Fruit fly (Drosophila melanogaster): Measurements from ENCODE around the gene piwi.

piwi gene

DNA sequence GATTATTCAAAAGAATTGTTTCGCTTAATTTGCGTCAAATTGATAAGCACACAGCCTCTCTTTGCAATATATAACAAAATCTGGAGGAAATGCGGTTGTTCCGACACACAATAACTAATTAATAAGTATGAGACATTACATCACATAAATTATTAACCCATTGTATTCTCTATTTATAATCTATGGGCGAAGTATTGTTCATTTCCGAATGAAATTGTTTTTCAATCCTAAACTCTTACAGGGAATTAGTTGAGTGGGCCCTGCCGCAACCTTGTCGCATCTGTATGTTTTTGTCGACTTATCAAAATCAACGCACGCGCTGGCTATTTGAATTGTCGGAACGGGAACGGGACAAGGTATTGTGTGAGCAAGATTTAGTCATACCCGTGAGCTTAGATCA is 15.0 kb downstream of the piwi start, which contains the start of gene CG16743:
TSS of gene CG16743 (plus strand) at position 57 of the 400 bp plus-strand sequence.
- no peak for TF ChIP-seq Sin3A (optimal IDR thresholded peaks at IDR 0.05)
- no peak for TF ChIP-seq h (optimal IDR thresholded peaks at IDR 0.05)
- TF ChIP-seq Myc (optimal IDR thresholded peaks at IDR 0.05), result no peak
- no peak for TF ChIP-seq insv (optimal IDR thresholded peaks at IDR 0.05)
- no peak for TF ChIP-seq psq (optimal IDR thresholded peaks at IDR 0.05)
- no peak for TF ChIP-seq ttk (optimal IDR thresholded peaks at IDR 0.05)

DNA sequence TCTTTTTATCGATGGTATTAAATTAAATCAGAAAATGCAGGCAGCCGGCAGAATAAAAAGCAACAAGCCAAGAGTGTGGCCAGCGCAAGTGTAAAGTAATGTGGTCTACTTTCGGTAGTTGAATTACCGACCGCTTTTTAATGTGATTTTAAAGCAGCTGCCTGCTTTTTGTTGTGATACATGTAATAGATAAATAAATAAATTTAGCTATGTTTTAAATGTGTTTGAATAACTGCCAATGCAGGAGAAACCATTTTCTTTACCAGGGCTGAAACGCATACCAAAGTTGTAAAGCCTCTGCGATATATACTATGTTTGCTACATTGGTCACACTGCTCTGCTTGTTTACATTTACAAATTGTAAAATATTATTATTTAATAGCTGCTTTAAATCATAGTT is 17.1 kb downstream of the piwi start, which contains the start of the genes Tmem214 and YL-1:
TSS of gene Tmem214 (minus strand) at position 142 of the 400 bp plus-strand sequence.
TSS of gene YL-1 (plus strand) at position 310 of the 400 bp plus-strand sequence.
- no peak for TF ChIP-seq psq (optimal IDR thresholded peaks at IDR 0.05)
- TF ChIP-seq insv (optimal IDR thresholded peaks at IDR 0.05), result no peak
- no peak for TF ChIP-seq Myc (optimal IDR thresholded peaks at IDR 0.05)

DNA sequence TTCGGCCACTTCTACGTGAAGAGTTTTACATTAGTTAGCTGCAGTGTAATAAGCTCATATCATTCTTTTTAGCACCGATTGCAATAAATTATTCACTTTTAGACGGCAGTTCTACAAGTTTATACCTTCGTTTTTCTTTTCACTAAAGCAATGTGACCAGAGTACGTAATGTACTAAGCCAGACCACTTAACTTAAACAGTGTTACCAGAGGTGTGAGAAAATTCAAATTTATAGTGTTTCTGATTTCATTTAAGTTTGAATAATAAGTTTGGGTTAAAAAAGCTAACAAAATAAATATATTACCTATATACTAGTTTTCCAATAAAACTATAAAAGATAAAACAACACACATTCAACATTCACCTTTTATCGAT is 19.2 kb downstream of the piwi start:
- TF ChIP-seq h (optimal IDR thresholded peaks at IDR 0.05) (no peak), insv (optimal IDR thresholded peaks at IDR 0.05) (no peak), ttk (optimal IDR thresholded peaks at IDR 0.05) (no peak), psq (optimal IDR thresholded peaks at IDR 0.05) (no peak), Sin3A (optimal IDR thresholded peaks at IDR 0.05) (no peak), Myc (optimal IDR thresholded peaks at IDR 0.05) (no peak)

DNA sequence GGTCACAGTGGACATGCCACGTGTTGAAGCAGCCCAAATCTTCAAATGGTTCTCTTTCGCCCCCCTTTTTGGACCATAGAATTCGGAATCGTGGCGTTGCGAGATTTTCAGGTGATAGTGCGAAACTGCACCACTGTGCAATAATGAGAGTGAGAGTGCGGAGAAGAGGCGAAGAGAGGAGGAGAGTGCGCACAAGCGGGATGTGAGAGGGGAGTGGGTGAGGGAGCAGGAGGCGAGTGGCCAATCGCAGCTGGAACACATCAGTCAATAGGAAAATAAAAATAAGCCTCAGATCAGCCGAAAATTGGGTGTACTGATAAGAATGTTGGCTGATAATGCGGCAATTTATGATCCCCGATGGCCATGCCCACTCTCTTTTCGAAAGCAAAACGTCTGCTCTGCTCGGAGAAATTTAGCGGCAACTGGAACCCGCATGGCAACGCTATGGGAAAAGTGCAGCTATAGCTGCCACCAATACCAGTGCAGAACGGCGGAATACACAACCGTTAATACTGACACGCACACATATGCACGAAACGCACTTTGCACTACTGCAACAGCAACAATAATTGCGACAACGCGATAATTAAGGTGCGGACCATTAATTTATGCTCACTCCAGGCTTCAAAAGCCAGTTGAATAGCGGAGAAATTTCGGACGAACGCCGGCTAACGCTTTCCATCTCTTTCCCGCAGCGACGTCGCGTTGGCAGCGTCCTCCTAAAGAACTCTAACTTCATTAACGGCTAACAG is 19.8 kb downstream of the piwi start:
- TF ChIP-seq psq (optimal IDR thresholded peaks at IDR 0.05) (no peak), h (optimal IDR thresholded peaks at IDR 0.05) (no peak), ttk (optimal IDR thresholded peaks at IDR 0.05) (no peak), Myc (optimal IDR thresholded peaks at IDR 0.05) (no peak), Sin3A (optimal IDR thresholded peaks at IDR 0.05) (no peak), insv (optimal IDR thresholded peaks at IDR 0.05) (no peak)

DNA sequence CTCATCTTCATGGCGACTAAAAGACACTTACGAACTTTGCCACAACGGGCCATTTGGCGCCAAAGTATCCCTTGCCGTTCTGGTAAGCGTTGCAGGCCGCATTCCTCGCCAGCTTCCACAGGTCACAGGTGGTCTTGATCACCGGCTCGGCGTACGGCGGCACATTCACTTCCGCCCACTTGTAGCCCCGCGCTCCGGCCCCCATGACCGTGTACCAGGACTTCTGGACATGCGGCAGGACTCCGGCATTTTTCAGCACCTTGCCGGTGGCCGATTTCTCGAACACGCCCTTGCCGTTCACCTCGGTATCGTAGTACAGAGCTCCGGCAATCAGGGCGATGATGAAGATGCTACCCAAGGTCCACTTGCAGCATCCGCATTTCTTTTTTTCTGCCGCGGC is 21.3 kb downstream of the piwi start:
- TF ChIP-seq h (optimal IDR thresholded peaks at IDR 0.05), result no peak

DNA sequence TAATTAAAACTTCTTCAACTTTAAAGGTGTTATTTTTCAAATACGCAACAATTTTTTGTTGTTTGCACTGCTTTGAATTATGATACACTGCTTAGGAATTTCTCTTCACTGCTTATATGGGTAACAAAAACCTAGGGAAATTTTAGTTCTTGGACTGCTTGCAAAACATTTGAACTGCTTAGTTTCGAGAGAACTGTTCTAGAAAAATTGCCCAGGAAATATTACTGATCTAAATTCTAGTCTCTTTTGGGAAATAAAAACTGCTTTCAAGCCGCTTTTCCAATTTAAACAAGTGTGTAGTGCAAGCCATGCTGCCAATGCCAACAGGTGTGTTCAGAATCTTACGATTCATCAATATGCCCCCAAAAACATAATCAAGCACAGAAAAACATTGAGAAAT is 22.7 kb downstream of the piwi start:
- TF ChIP-seq Sin3A (optimal IDR thresholded peaks at IDR 0.05), result no peak
- TF ChIP-seq Myc (optimal IDR thresholded peaks at IDR 0.05), result no peak
- no peak for TF ChIP-seq ttk (optimal IDR thresholded peaks at IDR 0.05)
- no peak for TF ChIP-seq h (optimal IDR thresholded peaks at IDR 0.05)
- no peak for TF ChIP-seq insv (optimal IDR thresholded peaks at IDR 0.05)
- TF ChIP-seq psq (optimal IDR thresholded peaks at IDR 0.05), result no peak

DNA sequence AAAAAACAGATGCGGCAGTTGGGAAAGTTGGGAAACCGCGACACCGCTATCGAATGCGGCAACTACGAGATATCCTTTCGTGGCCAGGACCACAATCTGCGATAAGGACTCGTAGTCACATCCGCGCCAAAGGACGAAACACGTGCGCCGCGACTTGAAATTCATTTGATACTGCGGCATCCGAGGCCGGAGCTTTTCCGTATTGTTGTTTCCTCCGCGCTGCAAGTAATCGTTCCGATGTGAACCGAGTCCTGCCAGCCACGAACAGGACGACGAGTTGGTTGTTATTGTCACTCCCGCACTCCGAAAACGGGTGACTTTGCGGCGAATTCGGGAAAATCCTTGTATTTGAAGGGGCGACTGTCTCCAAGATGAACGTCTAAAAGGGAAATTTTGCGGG is 23.2 kb downstream of the piwi start, which contains the start of gene dpr2:
TSS of gene dpr2 (minus strand) at position 175 of the 400 bp plus-strand sequence.
- no peak for TF ChIP-seq ttk (optimal IDR thresholded peaks at IDR 0.05)
- TF ChIP-seq h (optimal IDR thresholded peaks at IDR 0.05), result no peak
- no peak for TF ChIP-seq Sin3A (optimal IDR thresholded peaks at IDR 0.05)
- no peak for TF ChIP-seq insv (optimal IDR thresholded peaks at IDR 0.05)

DNA sequence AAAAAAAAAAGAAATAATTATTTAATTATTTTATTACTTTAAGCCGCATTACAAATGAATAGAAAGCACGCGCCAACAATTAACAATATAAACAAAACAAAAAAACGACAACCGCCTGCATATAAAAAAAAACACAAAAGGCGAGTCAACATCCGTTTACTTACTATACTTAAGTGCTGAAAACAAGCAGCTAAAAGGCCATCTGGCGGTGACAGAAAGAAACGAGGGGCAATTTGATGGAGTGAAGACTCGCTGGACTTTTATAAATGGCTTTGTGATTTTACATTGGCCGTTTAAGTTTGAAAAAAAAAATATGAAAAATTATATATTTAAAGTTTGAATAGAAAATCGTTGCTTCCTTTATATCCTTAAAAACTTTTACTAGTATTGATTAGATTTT is 47.0 kb downstream of the piwi start:
- TF ChIP-seq insv (optimal IDR thresholded peaks at IDR 0.05) (no peak), Sin3A (optimal IDR thresholded peaks at IDR 0.05) (no peak), psq (optimal IDR thresholded peaks at IDR 0.05) (no peak)

DNA sequence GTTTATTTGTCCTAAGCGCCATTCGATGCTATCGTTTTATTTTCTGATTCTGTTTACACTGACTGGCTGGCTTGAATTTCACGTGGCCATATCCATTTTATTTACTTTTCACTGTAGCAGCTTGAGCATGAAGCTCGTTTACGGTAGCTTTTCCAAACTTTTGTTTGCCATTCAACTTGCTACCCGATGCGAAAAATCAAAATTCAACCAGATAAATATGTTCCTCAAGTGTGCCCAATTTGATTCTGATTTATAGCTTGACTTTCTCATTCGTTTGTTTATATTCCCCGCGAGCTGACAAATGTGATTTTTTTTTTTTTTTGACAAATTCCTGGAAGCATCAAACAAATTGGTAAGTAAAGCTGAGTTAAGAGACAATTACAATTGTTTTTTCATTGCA is 50.9 kb downstream of the piwi start, which contains the start of gene CG14072:
TSS of gene CG14072 (plus strand) at position 301 of the 400 bp plus-strand sequence.
- no peak for TF ChIP-seq ttk (optimal IDR thresholded peaks at IDR 0.05)
